Worm (Caenorhabditis elegans) whole organism, L1 larva: ENCODE data around the gene C03H5.3.

ENCODE experiments used
- C34B4.2 ChIP-seq: sonication (generic microtip); optimal IDR thresholded peaks from 2 replicates; lab custom pipeline; 2017; ENCODE audit warnings: mild to moderate bottlenecking, missing genetic modification characterization, missing compliant biosample characterization
- F16B12.6 ChIP-seq: fragments of 150-350 bp; optimal IDR thresholded peaks from 2 replicates; lab custom pipeline; 2014; ENCODE audit warnings: missing biosample characterization, missing genetic modification characterization
- alr-1 ChIP-seq: fragments of 200-800 bp; sonication (Bioruptor generic); optimal IDR thresholded peaks from 2 replicates; lab custom pipeline; 2018; ENCODE audit warnings: borderline replicate concordance, mild to moderate bottlenecking, missing genetic modification characterization, missing compliant biosample characterization
- ama-1 ChIP-seq: fragments of 150-350 bp; optimal IDR thresholded peaks from 2 replicates; lab custom pipeline; 2014
- ceh-8 ChIP-seq: fragments of 200-800 bp; sonication (Bioruptor generic); optimal IDR thresholded peaks from 2 replicates; lab custom pipeline; 2018; ENCODE audit warnings: mild to moderate bottlenecking, missing genetic modification characterization, moderate library complexity, missing compliant biosample characterization
- ces-1 ChIP-seq: fragments of 150-350 bp; optimal IDR thresholded peaks from 2 replicates; lab custom pipeline; 2014; ENCODE audit warnings: missing biosample characterization, missing genetic modification reagents, missing genetic modification characterization
- dpl-1 ChIP-seq, 3 experiments: fragments of 150-350 bp in 2 of 3; sonication (generic microtip) in 1 of 3; optimal IDR thresholded peaks; 2 replicates each; lab custom pipeline; 2014 to 2017; ENCODE audit warnings: missing biosample characterization in 3 of 3, missing genetic modification characterization in 3 of 3, missing genetic modification reagents in 3 of 3
- dsc-1 ChIP-seq: sonication (generic microtip); optimal IDR thresholded peaks from 2 replicates; lab custom pipeline; 2016; ENCODE audit warnings: mild to moderate bottlenecking, missing genetic modification characterization, missing compliant biosample characterization
- efl-1 ChIP-seq, 4 experiments: fragments of 150-350 bp; optimal IDR thresholded peaks in 3 of 4; peaks in 1 of 4; 1 replicate in 1 of 4; 2 replicates in 3 of 4; lab custom pipeline; 2014; ENCODE audit warnings: missing biosample characterization in 2 of 4, missing genetic modification characterization in 2 of 4, missing genetic modification reagents in 2 of 4
- fkh-10 ChIP-seq: sonication (generic microtip); optimal IDR thresholded peaks from 2 replicates; lab custom pipeline; 2017; ENCODE audit warnings: missing biosample characterization, missing genetic modification reagents, missing genetic modification characterization
- fkh-4 ChIP-seq: sonication (generic microtip); optimal IDR thresholded peaks from 2 replicates; lab custom pipeline; 2016; ENCODE audit warnings: missing compliant biosample characterization, missing genetic modification characterization, borderline replicate concordance
- fos-1 ChIP-seq: fragments of 150-350 bp; optimal IDR thresholded peaks from 2 replicates; lab custom pipeline; 2014; ENCODE audit warnings: missing biosample characterization, missing genetic modification characterization
- hlh-4 ChIP-seq: sonication (generic microtip); optimal IDR thresholded peaks from 2 replicates; lab custom pipeline; 2016; ENCODE audit warnings: mild to moderate bottlenecking, missing genetic modification characterization, missing compliant biosample characterization
- isw-1 ChIP-seq: fragments of 200-800 bp; sonication (Bioruptor generic); IDR thresholded peaks from 2 replicates; pipeline ENCODE4 v1.3.6; 2022; ENCODE audit warnings: missing genetic modification characterization, missing compliant biosample characterization
- jun-1 ChIP-seq: fragments of 150-350 bp; optimal IDR thresholded peaks from 2 replicates; lab custom pipeline; 2014; ENCODE audit warnings: missing biosample characterization, missing genetic modification reagents, missing genetic modification characterization
- lin-13 ChIP-seq: fragments of 150-350 bp; optimal IDR thresholded peaks from 2 replicates; lab custom pipeline; 2014; ENCODE audit warnings: missing biosample characterization, missing genetic modification reagents, missing genetic modification characterization
- lin-14 ChIP-seq: fragments of 200-800 bp; sonication (Bioruptor generic); optimal IDR thresholded peaks from 2 replicates; lab custom pipeline; 2018; ENCODE audit warnings: mild to moderate bottlenecking, missing genetic modification characterization, moderate library complexity, missing compliant biosample characterization
- lin-39 ChIP-seq: fragments of 150-350 bp; optimal IDR thresholded peaks from 2 replicates; lab custom pipeline; 2014; ENCODE audit warnings: missing biosample characterization, missing genetic modification reagents, missing genetic modification characterization
- lsy-2 ChIP-seq, 2 experiments: fragments of 150-350 bp; optimal IDR thresholded peaks; 2 replicates each; lab custom pipeline; 2014; ENCODE audit warnings: missing biosample characterization in 2 of 2, missing genetic modification characterization in 2 of 2
- mdl-1 ChIP-seq, 2 experiments: fragments of 150-350 bp; optimal IDR thresholded peaks; 2 replicates each; lab custom pipeline; 2014 to 2017; ENCODE audit warnings: missing biosample characterization in 2 of 2, missing genetic modification characterization in 2 of 2, inconsistent platforms in 1 of 2
- mef-2 ChIP-seq: fragments of 150-350 bp; optimal IDR thresholded peaks from 2 replicates; lab custom pipeline; 2014; ENCODE audit warnings: missing biosample characterization, missing genetic modification characterization
- nhr-11 ChIP-seq: fragments of 150-350 bp; optimal IDR thresholded peaks from 2 replicates; lab custom pipeline; 2014; ENCODE audit warnings: missing biosample characterization, missing genetic modification characterization
- nhr-12 ChIP-seq: sonication (generic microtip); optimal IDR thresholded peaks from 2 replicates; lab custom pipeline; 2017; ENCODE audit warnings: missing biosample characterization, missing genetic modification characterization
- nhr-19 ChIP-seq: fragments of 200-800 bp; sonication (Bioruptor generic); conservative IDR thresholded peaks from 2 replicates; pipeline ENCODE4 v1.3.6; 2022; ENCODE audit warnings: missing genetic modification characterization, missing compliant biosample characterization
- nhr-20 ChIP-seq: sonication (generic microtip); optimal IDR thresholded peaks from 2 replicates; lab custom pipeline; 2016; ENCODE audit warnings: mild to moderate bottlenecking, missing genetic modification characterization, missing compliant biosample characterization
- nhr-47 ChIP-seq: sonication (generic microtip); optimal IDR thresholded peaks from 2 replicates; lab custom pipeline; 2016; ENCODE audit warnings: mild to moderate bottlenecking, missing genetic modification characterization, moderate library complexity, missing compliant biosample characterization
- nhr-71 ChIP-seq: sonication (generic microtip); optimal IDR thresholded peaks from 2 replicates; lab custom pipeline; 2016; ENCODE audit warnings: mild to moderate bottlenecking, missing genetic modification characterization, moderate library complexity, missing compliant biosample characterization
- nhr-76 ChIP-seq: sonication (generic microtip); optimal IDR thresholded peaks from 2 replicates; lab custom pipeline; 2017; ENCODE audit warnings: missing biosample characterization, missing genetic modification characterization
- nhr-84 ChIP-seq: sonication (generic microtip); optimal IDR thresholded peaks from 2 replicates; lab custom pipeline; 2017; ENCODE audit warnings: missing biosample characterization, missing genetic modification characterization
- nhr-85 ChIP-seq: sonication (generic microtip); peaks from one replicate; lab custom pipeline; 2016; ENCODE audit warnings: missing genetic modification characterization, inconsistent platforms, missing compliant biosample characterization
- pax-3 ChIP-seq: fragments of 200-800 bp; sonication (Bioruptor generic); optimal IDR thresholded peaks from 2 replicates; lab custom pipeline; 2018; ENCODE audit warnings: mild to moderate bottlenecking, missing genetic modification characterization, moderate library complexity, missing compliant biosample characterization
- pqm-1 ChIP-seq: sonication (generic microtip); optimal IDR thresholded peaks from 3 replicates; lab custom pipeline; 2017; ENCODE audit warnings: missing biosample characterization, missing genetic modification characterization
- rnt-1 ChIP-seq: sonication (generic microtip); optimal IDR thresholded peaks from 2 replicates; lab custom pipeline; 2016; ENCODE audit warnings: mild to moderate bottlenecking, missing genetic modification characterization, moderate library complexity, missing compliant biosample characterization
- sox-4 ChIP-seq: sonication (generic microtip); optimal IDR thresholded peaks from 2 replicates; lab custom pipeline; 2016; ENCODE audit warnings: missing genetic modification characterization, missing compliant biosample characterization
- sup-37 ChIP-seq: fragments of 200-800 bp; sonication (Bioruptor generic); optimal IDR thresholded peaks from 2 replicates; lab custom pipeline; 2018; ENCODE audit warnings: mild to moderate bottlenecking, missing genetic modification characterization, missing compliant biosample characterization
- swsn-7 ChIP-seq: sonication (generic microtip); optimal IDR thresholded peaks from 2 replicates; lab custom pipeline; 2016; ENCODE audit warnings: missing genetic modification characterization, missing compliant biosample characterization
- tbx-2 ChIP-seq: sonication (generic microtip); optimal IDR thresholded peaks from 2 replicates; lab custom pipeline; 2016; ENCODE audit warnings: missing genetic modification characterization, missing compliant biosample characterization
- unc-130 ChIP-seq: fragments of 150-350 bp; optimal IDR thresholded peaks from 2 replicates; lab custom pipeline; 2017; ENCODE audit warnings: missing biosample characterization, missing genetic modification characterization, inconsistent platforms
- zip-4 ChIP-seq: fragments of 200-800 bp; sonication (Bioruptor generic); optimal IDR thresholded peaks from 2 replicates; lab custom pipeline; 2018; ENCODE audit warnings: mild to moderate bottlenecking, missing genetic modification characterization, moderate library complexity, missing compliant biosample characterization
- ztf-11 ChIP-seq, 2 experiments: sonication (generic microtip); optimal IDR thresholded peaks; 2 replicates each; lab custom pipeline; 2016 to 2017; ENCODE audit warnings: missing genetic modification characterization in 2 of 2, missing biosample characterization in 1 of 2, missing compliant biosample characterization in 1 of 2
- ztf-4 ChIP-seq: fragments of 150-350 bp; optimal IDR thresholded peaks from 2 replicates; lab custom pipeline; 2014; ENCODE audit warnings: missing biosample characterization, missing genetic modification characterization

C03H5.3 gene

DNA sequence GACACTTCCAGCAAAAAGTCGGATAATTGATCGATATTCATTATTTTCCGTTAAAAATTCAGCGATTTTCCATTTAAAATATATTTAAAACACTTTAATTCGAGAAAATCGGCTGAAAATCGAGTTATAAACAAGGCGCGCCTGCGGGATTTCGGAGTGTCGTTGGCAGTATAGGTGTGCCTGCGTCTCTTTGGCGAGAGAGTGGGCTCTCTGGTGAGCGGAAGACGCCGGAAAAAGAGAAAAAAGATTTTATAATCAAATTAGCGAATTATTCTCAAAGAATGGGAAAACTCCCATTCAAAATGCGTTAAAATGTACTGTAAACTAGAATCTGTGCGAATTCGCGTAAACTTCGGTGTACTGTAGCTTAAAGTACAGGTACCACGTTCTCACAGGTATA, 38.2 kb upstream of the C03H5.3 start, which contains the start of gene D1069.3 (continued):
- TF ChIP-seq fkh-10 (GFP tag; lab: Kevin White, UChicago) (no peak), nhr-76 (tag; lab: Kevin White, UChicago) (no peak), sup-37 (GFP tag; lab: Kevin White, UChicago) (no peak), fkh-4 (tag; lab: Kevin White, UChicago) (no peak), ces-1 (GFP tag; lab: Kevin White, UChicago) (peak; percentile 4), nhr-12 (no peak), hlh-4 (no peak), dsc-1 (peak; percentile 21), sox-4 (no peak), nhr-84 (no peak), efl-1 (optimal IDR thresholded peaks at IDR 0.05; lab: Kevin White, UChicago) (peak; percentile 62 to 65), efl-1 (GFP tag; optimal IDR thresholded peaks at IDR 0.05 in 1 of 2; lab: Kevin White, UChicago) (peak; percentile 53 to 90), fos-1 (tag; lab: Kevin White, UChicago) (no peak), dpl-1 (GFP tag; optimal IDR thresholded peaks at IDR 0.05; lab: Kevin White, UChicago) (peak; percentile 14 to 59 (median 23)), lin-13 (GFP tag; lab: Kevin White, UChicago) (no peak)

DNA sequence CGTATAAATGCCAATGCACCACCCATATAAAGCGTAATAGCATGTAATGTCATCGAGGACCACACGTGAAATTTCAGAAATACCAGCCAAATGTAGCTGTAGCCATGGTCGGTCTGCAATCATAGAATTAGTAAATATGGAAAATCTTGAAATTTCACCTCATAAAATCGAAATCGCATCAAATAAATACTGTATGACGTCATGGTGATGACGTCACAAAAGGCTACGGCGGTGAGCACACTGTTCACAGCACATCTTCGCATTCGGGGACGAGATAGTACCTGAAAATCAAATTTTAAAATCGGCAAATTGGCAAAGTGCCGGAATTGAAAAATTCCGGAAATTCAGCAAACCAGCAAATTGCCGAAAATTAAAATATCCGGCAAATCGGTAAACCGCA, 36.1 kb upstream of the C03H5.3 start:
- TF ChIP-seq ztf-11 (tag; optimal IDR thresholded peaks at IDR 0.05; lab: Kevin White, UChicago) (no peak), nhr-47 (tag; lab: Kevin White, UChicago) (no peak), C34B4.2 (tag; lab: Kevin White, UChicago) (no peak), mdl-1 (tag; optimal IDR thresholded peaks at IDR 0.05; lab: Kevin White, UChicago) (no peak), unc-130 (tag; lab: Kevin White, UChicago) (no peak), isw-1 (GFP tag; lab: Robert Waterston, UW) (no peak), rnt-1 (no peak), nhr-20 (tag; lab: Kevin White, UChicago) (no peak), alr-1 (tag; lab: Kevin White, UChicago) (no peak), jun-1 (tag; lab: Kevin White, UChicago) (no peak), zip-4 (GFP tag; lab: Kevin White, UChicago) (no peak), ztf-4 (tag; lab: Kevin White, UChicago) (no peak), swsn-7 (no peak), lin-39 (tag; lab: Kevin White, UChicago) (no peak)

DNA sequence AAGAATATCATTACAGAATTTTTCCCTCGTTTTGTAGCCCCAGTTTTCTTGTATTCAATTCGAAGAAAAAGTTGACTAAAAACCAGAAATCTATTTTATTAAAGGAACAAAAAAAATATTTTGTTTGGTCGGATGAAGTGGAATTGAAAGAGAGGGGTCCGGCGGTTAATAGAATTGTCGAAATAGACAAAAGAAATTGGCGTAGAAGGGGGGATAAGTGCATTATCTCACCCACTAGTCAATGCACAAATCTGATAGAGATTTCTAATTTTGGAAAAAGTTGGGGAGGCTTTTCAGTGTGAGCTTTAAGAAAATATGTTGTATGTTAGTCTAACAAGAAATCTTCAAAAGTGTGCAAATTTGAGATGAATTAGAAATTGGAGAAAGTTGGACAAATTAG, 31.4 kb upstream of the C03H5.3 start:
- peak; percentile 21 for TF ChIP-seq tbx-2 (tag; lab: Kevin White, UChicago)
- TF ChIP-seq lin-13 (GFP tag; lab: Kevin White, UChicago) = no peak
- TF ChIP-seq lsy-2 (tag; optimal IDR thresholded peaks at IDR 0.05; lab: Kevin White, UChicago) = no peak
- no peak for TF ChIP-seq nhr-85 (tag; lab: Kevin White, UChicago)
- peak in 1 of 2 experiments; percentile 16 for TF ChIP-seq ztf-11 (tag; optimal IDR thresholded peaks at IDR 0.05; lab: Kevin White, UChicago)
- no peak for TF ChIP-seq nhr-84
- no peak for TF ChIP-seq zip-4 (GFP tag; lab: Kevin White, UChicago)
- peak; percentile 5 for TF ChIP-seq nhr-71
- TF ChIP-seq lin-14 = peak; percentile 65
- no peak for TF ChIP-seq pax-3 (tag; lab: Kevin White, UChicago)
- no peak for TF ChIP-seq nhr-19
- TF ChIP-seq ama-1 (lab: Kevin White, UChicago) = no peak
- TF ChIP-seq F16B12.6 (tag; lab: Kevin White, UChicago) = no peak
- no peak for TF ChIP-seq nhr-11 (tag; lab: Kevin White, UChicago)
- no peak for TF ChIP-seq mef-2 (tag; lab: Kevin White, UChicago)
- no peak for TF ChIP-seq pqm-1 (tag; lab: Kevin White, UChicago)
- no peak for TF ChIP-seq ceh-8 (GFP tag; lab: Kevin White, UChicago)
- no peak for TF ChIP-seq nhr-76 (tag; lab: Kevin White, UChicago)
